Fruit fly (Drosophila melanogaster) whole organism, embryonic: ENCODE measurements around the gene ich.

Source experiments
- Atf3 ChIP-seq: fragments of 200-800 bp; sonication (Bioruptor generic); optimal IDR thresholded peaks from 3 replicates; lab custom pipeline; 2016; ENCODE audit warnings: missing biosample characterization, missing genetic modification characterization
- B-H1 ChIP-seq: fragments of 200-800 bp; sonication (Bioruptor generic); IDR thresholded peaks from 3 replicates; pipeline ENCODE4 v1.3.6; 2022; ENCODE audit warnings: missing biosample characterization, missing genetic modification characterization
- Bteb2 ChIP-seq: fragments of 200-800 bp; sonication (Bioruptor generic); optimal IDR thresholded peaks from 2 replicates; lab custom pipeline; 2016; ENCODE audit warnings: missing biosample characterization, missing genetic modification characterization
- CG1024 ChIP-seq: fragments of 200-800 bp; sonication (Bioruptor generic); IDR thresholded peaks from 2 replicates; pipeline ENCODE4 v1.3.6; 2022; ENCODE audit warnings: missing biosample characterization, missing genetic modification characterization
- CG10462 ChIP-seq: fragments of 200-800 bp; sonication (Bioruptor generic); optimal IDR thresholded peaks from 2 replicates; lab custom pipeline; 2016; ENCODE audit warnings: missing biosample characterization, missing genetic modification characterization
- CG10654 ChIP-seq: fragments of 200-800 bp; sonication (Bioruptor generic); optimal IDR thresholded peaks from 2 replicates; lab custom pipeline; 2016; ENCODE audit warnings: missing biosample characterization, missing genetic modification characterization
- CG11560 ChIP-seq: fragments of 200-800 bp; sonication (Bioruptor generic); IDR thresholded peaks from 3 replicates; pipeline ENCODE4 v1.3.6; 2022; ENCODE audit warnings: missing biosample characterization, missing genetic modification characterization
- CG12942 ChIP-seq: fragments of 200-800 bp; sonication (Bioruptor generic); optimal IDR thresholded peaks from 3 replicates; lab custom pipeline; 2016; ENCODE audit warnings: missing biosample characterization, missing genetic modification characterization
- CG13296 ChIP-seq: fragments of 200-800 bp; sonication (Bioruptor generic); optimal IDR thresholded peaks from 3 replicates; lab custom pipeline; 2018; ENCODE audit warnings: missing biosample characterization, mild to moderate bottlenecking, missing genetic modification characterization
- CG14014 ChIP-seq: fragments of 200-800 bp; sonication (Bioruptor generic); IDR thresholded peaks from 2 replicates; pipeline ENCODE4 v1.3.6; 2022; ENCODE audit warnings: missing biosample characterization, missing genetic modification characterization
- CG14050 ChIP-seq: fragments of 200-800 bp; sonication (Bioruptor generic); IDR thresholded peaks from 3 replicates; pipeline ENCODE4 v1.3.6; 2022; ENCODE audit warnings: missing biosample characterization, missing genetic modification characterization
- CG15601 ChIP-seq: fragments of 200-800 bp; sonication (Bioruptor generic); optimal IDR thresholded peaks from 3 replicates; lab custom pipeline; 2019; ENCODE audit warnings: missing biosample characterization, mild to moderate bottlenecking, missing genetic modification characterization, moderate library complexity
- CG1602 ChIP-seq: fragments of 200-800 bp; sonication (Bioruptor generic); optimal IDR thresholded peaks from 3 replicates; lab custom pipeline; 2016; ENCODE audit warnings: missing biosample characterization, missing genetic modification characterization
- CG17186 ChIP-seq: fragments of 200-800 bp; sonication (Bioruptor generic); optimal IDR thresholded peaks from 3 replicates; lab custom pipeline; 2017; ENCODE audit warnings: missing biosample characterization, missing genetic modification reagents, missing genetic modification characterization
- CG18011 ChIP-seq: fragments of 200-800 bp; sonication (Bioruptor generic); optimal IDR thresholded peaks from 2 replicates; lab custom pipeline; 2017; ENCODE audit warnings: missing biosample characterization, missing genetic modification characterization, mild to moderate bottlenecking, moderate library complexity, missing genotype
- CG2678 ChIP-seq: fragments of 200-800 bp; sonication (Bioruptor generic); optimal IDR thresholded peaks from 3 replicates; lab custom pipeline; 2019; ENCODE audit warnings: missing biosample characterization, mild to moderate bottlenecking, missing genetic modification characterization, moderate library complexity
- CG3163 ChIP-seq: fragments of 200-800 bp; sonication (Bioruptor generic); optimal IDR thresholded peaks from 3 replicates; lab custom pipeline; 2016; ENCODE audit warnings: missing biosample characterization, missing genetic modification characterization
- CG33213 ChIP-seq: fragments of 200-800 bp; sonication (Bioruptor generic); optimal IDR thresholded peaks from 3 replicates; lab custom pipeline; 2016; ENCODE audit warnings: missing biosample characterization, missing genetic modification characterization
- CG4404 ChIP-seq: fragments of 200-800 bp; sonication (Bioruptor generic); IDR thresholded peaks from 2 replicates; pipeline ENCODE4 v1.3.6; 2022; ENCODE audit warnings: missing biosample characterization, missing genetic modification characterization
- CG5245 ChIP-seq: fragments of 200-800 bp; sonication (Bioruptor generic); optimal IDR thresholded peaks from 3 replicates; lab custom pipeline; 2016; ENCODE audit warnings: missing biosample characterization, missing genetic modification characterization
- CG7271 ChIP-seq: fragments of 200-800 bp; sonication (Bioruptor generic); optimal IDR thresholded peaks from 2 replicates; lab custom pipeline; 2018; ENCODE audit warnings: missing biosample characterization, mild to moderate bottlenecking, missing genetic modification characterization, moderate library complexity
- CG7963 ChIP-seq: fragments of 200-800 bp; sonication (Bioruptor generic); IDR thresholded peaks from 3 replicates; pipeline ENCODE4 v1.3.6; 2022; ENCODE audit warnings: missing biosample characterization, missing genetic modification characterization; ENCODE audit not compliant: partially characterized antibody
- CG8478 ChIP-seq: fragments of >200 bp; optimal IDR thresholded peaks from 2 replicates; lab custom pipeline; 2018
- CG9797 ChIP-seq: fragments of 200-800 bp; sonication (Bioruptor generic); optimal IDR thresholded peaks from 3 replicates; lab custom pipeline; 2018; ENCODE audit warnings: missing biosample characterization, mild to moderate bottlenecking, missing genetic modification characterization
- CG9817 ChIP-seq: fragments of 200-800 bp; sonication (Bioruptor generic); optimal IDR thresholded peaks from 2 replicates; lab custom pipeline; 2018; ENCODE audit warnings: missing biosample characterization, mild to moderate bottlenecking, missing genetic modification characterization, moderate library complexity
- CkIIα-i1 ChIP-seq: fragments of 200-800 bp; sonication (Bioruptor generic); IDR thresholded peaks from 2 replicates; pipeline ENCODE4 v1.3.6; 2022; ENCODE audit warnings: missing biosample characterization, missing genetic modification characterization
- Dip2 ChIP-seq: fragments of 200-800 bp; sonication (Bioruptor generic); IDR thresholded peaks from 2 replicates; pipeline ENCODE4 v1.3.6; 2022; ENCODE audit warnings: missing biosample characterization, missing genetic modification characterization
- HHEX ChIP-seq: fragments of 200-800 bp; sonication (Bioruptor generic); optimal IDR thresholded peaks from 3 replicates; lab custom pipeline; 2017; ENCODE audit warnings: missing biosample characterization, mild to moderate bottlenecking, missing genetic modification characterization, missing genetic modification reagents
- Hand ChIP-seq: fragments of 200-800 bp; sonication (Bioruptor generic); optimal IDR thresholded peaks from 2 replicates; lab custom pipeline; 2017; ENCODE audit warnings: mild to moderate bottlenecking, missing biosample characterization, missing genetic modification reagents, missing genetic modification characterization
- Hr51 ChIP-seq, 2 experiments: fragments of 200-800 bp; sonication (Bioruptor generic); optimal IDR thresholded peaks; 2 replicates in 1 of 2; 3 replicates in 1 of 2; lab custom pipeline; 2016 to 2018; ENCODE audit warnings: missing biosample characterization in 2 of 2, missing genetic modification characterization in 2 of 2, mild to moderate bottlenecking in 1 of 2, moderate library complexity in 1 of 2
- MBD-R2 ChIP-seq: fragments of 200-800 bp; sonication (Bioruptor generic); IDR thresholded peaks from 2 replicates; pipeline ENCODE4 v1.3.6; 2022; ENCODE audit warnings: missing biosample characterization, missing genetic modification characterization
- Mad ChIP-seq: fragments of 200-800 bp; sonication (Bioruptor generic); optimal IDR thresholded peaks from 2 replicates; lab custom pipeline; 2016; ENCODE audit warnings: missing biosample characterization, missing genetic modification characterization
- Mes4 ChIP-seq: fragments of 200-800 bp; sonication (Bioruptor generic); optimal IDR thresholded peaks from 2 replicates; lab custom pipeline; 2016; ENCODE audit warnings: missing biosample characterization, missing genetic modification characterization
- Myb ChIP-seq: fragments of 200-800 bp; sonication (Bioruptor generic); optimal IDR thresholded peaks from 2 replicates; lab custom pipeline; 2016; ENCODE audit warnings: missing biosample characterization, missing genetic modification characterization
- Opbp ChIP-seq: fragments of 200-800 bp; sonication (Bioruptor generic); IDR thresholded peaks from 3 replicates; pipeline ENCODE4 v1.3.6; 2022; ENCODE audit warnings: missing biosample characterization, missing genetic modification characterization; ENCODE audit not compliant: partially characterized antibody
- Poxn ChIP-seq: fragments of 200-800 bp; sonication (Bioruptor generic); IDR thresholded peaks from 2 replicates; pipeline ENCODE4 v1.3.6; 2022; ENCODE audit warnings: missing biosample characterization, missing genetic modification characterization
- Sry-β ChIP-seq: fragments of 200-800 bp; sonication (Bioruptor generic); optimal IDR thresholded peaks from 2 replicates; lab custom pipeline; 2018; ENCODE audit warnings: missing biosample characterization, mild to moderate bottlenecking, missing genetic modification characterization, moderate library complexity
- chinmo ChIP-seq: fragments of 200-800 bp; sonication (Bioruptor generic); IDR thresholded peaks from 4 replicates; pipeline ENCODE4 v1.3.6; 2022; ENCODE audit warnings: missing biosample characterization, missing genetic modification characterization; ENCODE audit not compliant: partially characterized antibody
- ci ChIP-seq: fragments of 200-800 bp; sonication (Bioruptor generic); IDR thresholded peaks from 3 replicates; pipeline ENCODE4 v1.3.6; 2022; ENCODE audit warnings: missing biosample characterization, missing genetic modification characterization
- crc ChIP-seq: fragments of 200-800 bp; sonication (Bioruptor generic); optimal IDR thresholded peaks from 2 replicates; lab custom pipeline; 2016; ENCODE audit warnings: missing biosample characterization, missing genetic modification characterization
- dpn ChIP-seq, 2 experiments: fragments of 200-800 bp; sonication (Bioruptor generic); optimal IDR thresholded peaks; 3 replicates each; lab custom pipeline; 2016; ENCODE audit warnings: missing biosample characterization in 2 of 2, missing genetic modification characterization in 2 of 2
- gfzf ChIP-seq: fragments of 200-800 bp; sonication (Bioruptor generic); optimal IDR thresholded peaks from 2 replicates; lab custom pipeline; 2016; ENCODE audit warnings: missing biosample characterization, mild to moderate bottlenecking, missing genetic modification characterization, moderate library complexity
- hbn ChIP-seq: fragments of 200-800 bp; sonication (Bioruptor generic); IDR thresholded peaks from 2 replicates; pipeline ENCODE4 v1.3.6; 2022; ENCODE audit warnings: missing biosample characterization, missing genetic modification characterization; ENCODE audit not compliant: partially characterized antibody
- hth ChIP-seq: fragments of >200 bp; optimal IDR thresholded peaks from 2 replicates; lab custom pipeline; 2017; ENCODE audit warnings: inconsistent platforms
- org-1 ChIP-seq: fragments of 200-800 bp; sonication (Bioruptor generic); optimal IDR thresholded peaks from 2 replicates; lab custom pipeline; 2017; ENCODE audit warnings: missing biosample characterization, missing genetic modification characterization
- p53 ChIP-seq: fragments of 200-800 bp; sonication (Bioruptor generic); optimal IDR thresholded peaks from 2 replicates; lab custom pipeline; 2016; ENCODE audit warnings: missing biosample characterization, missing genetic modification characterization
- peb ChIP-seq: fragments of 200-800 bp; sonication (Bioruptor generic); IDR thresholded peaks from 2 replicates; pipeline ENCODE4 v1.3.6; 2022; ENCODE audit warnings: missing biosample characterization, missing genetic modification characterization
- phol ChIP-seq: fragments of 200-800 bp; sonication (Bioruptor generic); optimal IDR thresholded peaks from 3 replicates; lab custom pipeline; 2018; ENCODE audit warnings: missing biosample characterization, mild to moderate bottlenecking, missing genetic modification characterization, moderate library complexity
- sisA ChIP-seq: fragments of 200-800 bp; sonication (Bioruptor generic); IDR thresholded peaks from 2 replicates; pipeline ENCODE4 v1.3.6; 2022; ENCODE audit warnings: missing biosample characterization, missing genetic modification characterization
- so ChIP-seq: fragments of 200-800 bp; sonication (Bioruptor generic); IDR thresholded peaks from 3 replicates; pipeline ENCODE4 v1.3.6; 2022; ENCODE audit warnings: missing biosample characterization, missing genetic modification characterization
- ssp ChIP-seq: fragments of 200-800 bp; sonication (Bioruptor generic); IDR thresholded peaks from 2 replicates; pipeline ENCODE4 v1.3.6; 2022; ENCODE audit warnings: missing biosample characterization, missing genetic modification characterization
- ttk ChIP-seq: fragments of 200-800 bp; sonication (Bioruptor generic); IDR thresholded peaks from 2 replicates; pipeline ENCODE4 v2.1.2; 2022; ENCODE audit warnings: missing biosample characterization, missing genetic modification characterization

ich gene

DNA sequence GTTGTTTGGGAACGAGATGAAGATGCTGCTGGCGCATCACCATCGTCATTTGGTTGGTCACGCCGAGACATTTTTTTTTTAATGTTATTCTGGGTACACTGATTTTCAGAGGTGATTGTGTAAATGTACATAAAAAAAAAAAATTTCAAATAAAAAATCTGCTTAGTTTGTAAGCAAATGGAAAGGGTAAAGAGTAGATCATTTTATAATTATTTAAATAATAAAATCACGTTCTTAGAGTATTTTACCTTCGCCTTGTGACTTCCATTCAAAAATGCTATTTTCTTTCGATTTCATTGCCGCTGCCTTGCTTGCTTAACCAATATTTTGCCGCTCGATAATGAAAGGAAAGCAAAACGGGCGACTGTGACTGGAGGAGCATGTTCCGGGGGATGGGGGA is 15.9 kb upstream of the ich start (continued):
- TF ChIP-seq CG13296 (GFP tag; lab: Kevin White, UChicago) (no peak), CkIIα-i1 (GFP tag; lab: Robert Waterston, UW) (no peak), CG9797 (GFP tag; lab: Kevin White, UChicago) (no peak), CG33213 (GFP tag; lab: Kevin White, UChicago) (no peak), CG1602 (GFP tag; lab: Kevin White, UChicago) (peak; percentile 14), crc (GFP tag; lab: Kevin White, UChicago) (no peak), Atf3 (GFP tag; lab: Kevin White, UChicago) (no peak), CG9817 (tag; lab: Kevin White, UChicago) (peak; percentile 11), CG1024 (GFP tag; lab: Robert Waterston, UW) (peak; percentile 22; the same call in 1 of the 2 replicates), CG5245 (peak; percentile 11), HHEX (GFP tag; lab: Kevin White, UChicago) (peak; percentile 16), Mes4 (GFP tag; lab: Kevin White, UChicago) (no peak), CG14014 (GFP tag; lab: Robert Waterston, UW) (0 out of 2 replicates have a peak, but pooled peaks have one; percentile 40), CG7963 (no peak), CG14050 (GFP tag; lab: Robert Waterston, UW) (0 out of 3 replicates have a peak, but pooled peaks have one; percentile 15), CG12942 (GFP tag; lab: Kevin White, UChicago) (no peak), CG17186 (GFP tag; lab: Kevin White, UChicago) (no peak), Sry-β (GFP tag; lab: Kevin White, UChicago) (no peak), Bteb2 (GFP tag; lab: Kevin White, UChicago) (no peak), CG7271 (no peak), ssp (GFP tag; lab: Robert Waterston, UW) (peak; percentile 42), gfzf (GFP tag; lab: Kevin White, UChicago) (no peak), CG8478 (no peak), CG18011 (GFP tag; lab: Kevin White, UChicago) (no peak), Mad (GFP tag; lab: Kevin White, UChicago) (no peak), CG3163 (GFP tag; lab: Kevin White, UChicago) (no peak), dpn (GFP tag; optimal IDR thresholded peaks at IDR 0.05; lab: Kevin White, UChicago) (peak in 1 of 2 experiments; percentile 1), peb (no peak), CG10462 (GFP tag; lab: Kevin White, UChicago) (no peak), ci (peak; percentile 80; the same call in 2 of the 3 replicates), CG15601 (tag; lab: Kevin White, UChicago) (peak; percentile 50), Hand (GFP tag; lab: Kevin White, UChicago) (no peak), Hr51 (GFP tag; optimal IDR thresholded peaks at IDR 0.05; lab: Kevin White, UChicago) (peak in 1 of 2 experiments; percentile 44), ttk (GFP tag; lab: Robert Waterston, UW) (peak; percentile 39), CG2678 (tag; lab: Kevin White, UChicago) (peak; percentile 64), MBD-R2 (GFP tag; lab: Robert Waterston, UW) (no peak), Poxn (GFP tag; lab: Robert Waterston, UW) (no peak), chinmo (GFP tag; lab: Robert Waterston, UW) (no peak), B-H1 (GFP tag; lab: Robert Waterston, UW) (peak; percentile 24; the same call in 1 of the 3 replicates), CG10654 (GFP tag; lab: Kevin White, UChicago) (no peak), p53 (no peak), so (peak; percentile 42; the same call in 1 of the 3 replicates), phol (peak; percentile 57), CG4404 (no peak), Opbp (GFP tag; lab: Robert Waterston, UW) (no peak), hbn (no peak), org-1 (GFP tag; lab: Kevin White, UChicago) (no peak), sisA (peak; percentile 40), hth (lab: Kevin White, UChicago) (no peak), CG11560 (tag; lab: Robert Waterston, UW) (0 out of 3 replicates have a peak, but pooled peaks have one; percentile 27), Myb (GFP tag; lab: Kevin White, UChicago) (no peak), Dip2 (GFP tag; lab: Robert Waterston, UW) (no peak)
